Fruit fly (Drosophila melanogaster): Measurements from ENCODE around the gene Ids.

DNA sequence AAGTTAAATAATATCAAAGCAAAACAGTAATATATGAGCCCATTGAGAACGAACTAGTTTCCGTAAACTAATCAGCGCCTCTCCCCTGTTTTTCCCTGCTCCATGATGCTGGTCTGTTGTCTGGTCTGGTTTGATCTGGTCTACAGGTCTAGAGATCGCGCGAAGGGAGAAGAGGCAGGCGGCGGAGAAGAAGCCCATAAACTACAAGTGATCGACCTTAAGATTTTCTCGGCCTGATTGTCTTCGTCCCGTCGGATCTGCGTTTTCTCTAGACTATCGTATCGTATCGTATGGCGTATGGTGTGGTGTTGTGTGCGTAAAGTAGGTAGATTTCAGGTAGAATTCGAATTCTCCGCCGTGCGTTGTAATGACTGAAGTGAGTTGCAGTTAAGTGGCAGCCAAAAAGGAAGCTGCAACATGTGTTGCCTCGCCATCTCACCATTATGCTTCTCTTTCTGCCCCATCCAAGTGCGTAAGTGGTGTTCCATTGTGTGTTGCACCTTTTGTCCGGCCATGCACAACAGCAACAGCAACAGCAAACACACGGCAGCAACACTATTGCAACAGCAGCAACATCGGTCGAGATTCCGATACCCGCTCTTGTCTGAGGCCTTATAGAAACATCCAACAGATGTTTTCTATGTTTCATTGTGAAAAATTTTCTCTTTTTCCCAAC lies 31.7 kb downstream of the Ids start:
- TF ChIP-seq woc (GFP tag; optimal IDR thresholded peaks at IDR 0.05) (no peak), Sp1 (GFP tag; optimal IDR thresholded peaks at IDR 0.05) (no peak), Abd-B (GFP tag; optimal IDR thresholded peaks at IDR 0.05) (no peak)
